Fruit fly (Drosophila melanogaster): Measurements from ENCODE around the gene CG4480.
"Not testable (repeated sequence)": the region's sequence is repeated elsewhere in the genome, so short reads cannot be mapped to it uniquely, and the experiment has no call there.

The CG4480 gene

dm6 chr2L:14871922-14872321 lies at the start of gene CG4480:
Gene CG4480, minus strand, starts transcription at chr2L:14872022.
- TF ChIP-seq Vsx2 (GFP tag; optimal IDR thresholded peaks at IDR 0.05; ENCODE audit: partially characterized antibody) (no peak), h (GFP tag; optimal IDR thresholded peaks at IDR 0.05) (no peak), OdsH (GFP tag; optimal IDR thresholded peaks at IDR 0.05) (no peak), ey (GFP tag; optimal IDR thresholded peaks at IDR 0.05) (no peak), Rel (GFP tag; optimal IDR thresholded peaks at IDR 0.05) (no peak), Rel (tag; optimal IDR thresholded peaks at IDR 0.05) (no peak), psq (GFP tag; optimal IDR thresholded peaks at IDR 0.05) (no peak), CG9705 (GFP tag; optimal IDR thresholded peaks at IDR 0.05) (no peak), lola (GFP tag; optimal IDR thresholded peaks at IDR 0.05) (no peak), Hr78 (GFP tag; optimal IDR thresholded peaks at IDR 0.05) (no peak), dl (GFP tag; optimal IDR thresholded peaks at IDR 0.05; ENCODE audit: insufficient read depth in 1 of 2, partially characterized antibody in 2 of 2) (no peak), brk (GFP tag; optimal IDR thresholded peaks at IDR 0.05) (no peak), sv (GFP tag; optimal IDR thresholded peaks at IDR 0.05) (no peak), fru (GFP tag; optimal IDR thresholded peaks at IDR 0.05) (no peak), br (GFP tag; optimal IDR thresholded peaks at IDR 0.05) (no peak), woc (GFP tag; optimal IDR thresholded peaks at IDR 0.05) (no peak), HLH106 (tag; optimal IDR thresholded peaks at IDR 0.05) (no peak), sage (GFP tag; optimal IDR thresholded peaks at IDR 0.05) (no peak)

dm6 chr2L:14887530-14887929 lies 15.7 kb upstream of the CG4480 start:
- TF ChIP-seq HLH106 (tag; optimal IDR thresholded peaks at IDR 0.05) (no peak), jim (GFP tag; optimal IDR thresholded peaks at IDR 0.05) (no peak), brk (GFP tag; optimal IDR thresholded peaks at IDR 0.05) (no peak), tai (GFP tag; optimal IDR thresholded peaks at IDR 0.05) (no peak), CrebA (GFP tag; optimal IDR thresholded peaks at IDR 0.05; ENCODE audit: borderline replicate concordance) (no peak), dmrt93B (GFP tag; optimal IDR thresholded peaks at IDR 0.05) (no peak), Dif (GFP tag; optimal IDR thresholded peaks at IDR 0.05; ENCODE audit: partially characterized antibody) (no peak), N (GFP tag; optimal IDR thresholded peaks at IDR 0.05) (no peak), psq (GFP tag; optimal IDR thresholded peaks at IDR 0.05) (no peak), h (GFP tag; optimal IDR thresholded peaks at IDR 0.05) (no peak), sv (GFP tag; optimal IDR thresholded peaks at IDR 0.05) (no peak), Sp1 (GFP tag; optimal IDR thresholded peaks at IDR 0.05) (no peak), foxo (GFP tag; optimal IDR thresholded peaks at IDR 0.05) (no peak), ey (GFP tag; optimal IDR thresholded peaks at IDR 0.05) (no peak), Hr83 (GFP tag; optimal IDR thresholded peaks at IDR 0.05; ENCODE audit: poor library complexity, severe bottlenecking) (no peak)

DNA sequence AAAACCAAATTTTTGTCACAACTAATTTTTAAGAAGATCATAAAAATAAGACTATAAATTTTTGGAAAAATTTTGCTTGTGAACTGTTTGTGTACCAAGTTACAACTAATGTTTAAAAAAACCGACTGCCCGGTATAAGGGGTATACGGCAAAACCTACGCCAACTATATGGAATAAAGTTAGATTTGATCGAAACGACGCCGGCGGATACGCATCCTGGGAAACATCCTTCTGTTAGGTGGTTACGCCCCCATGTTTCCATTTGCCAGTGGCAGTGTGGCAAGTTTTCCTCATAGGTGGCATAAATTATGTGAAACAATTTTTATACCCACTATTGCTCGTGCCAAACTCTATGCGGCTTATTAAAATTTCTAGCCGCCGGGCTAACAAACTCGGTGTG lies 11.8 kb upstream of the CG4480 start, which contains the start of gene ProtB:
Gene ProtB (minus strand): TSS at position 101 of the 400 bp plus-strand sequence.
- TF ChIP-seq OdsH (GFP tag; optimal IDR thresholded peaks at IDR 0.05); HLH106 (tag; optimal IDR thresholded peaks at IDR 0.05); Myc (optimal IDR thresholded peaks at IDR 0.05): not testable (repeated sequence)

- TF ChIP-seq h (GFP tag; optimal IDR thresholded peaks at IDR 0.05); sage (GFP tag; optimal IDR thresholded peaks at IDR 0.05); CrebA (GFP tag; optimal IDR thresholded peaks at IDR 0.05; ENCODE audit: borderline replicate concordance): not testable (repeated sequence)
These were observed 9.7 kb upstream of the CG4480 start, which contains the start of gene ProtA for dm6 chr2L:14881552-14881951. Gene ProtA, minus strand, starts transcription at chr2L:14881652.

dm6 chr2L:14876233-14876632 lies 4.4 kb upstream of the CG4480 start, which contains the start of gene CG15278:
Gene CG15278, minus strand, starts transcription at chr2L:14876333.
- TF ChIP-seq dmrt93B (GFP tag; optimal IDR thresholded peaks at IDR 0.05) = no peak
- no peak for TF ChIP-seq dl (GFP tag; optimal IDR thresholded peaks at IDR 0.05; ENCODE audit: insufficient read depth in 1 of 2, partially characterized antibody in 2 of 2)
- no peak for TF ChIP-seq dsf (GFP tag; optimal IDR thresholded peaks at IDR 0.05; ENCODE audit: borderline replicate concordance)
- no peak for TF ChIP-seq OdsH (GFP tag; optimal IDR thresholded peaks at IDR 0.05)

DNA sequence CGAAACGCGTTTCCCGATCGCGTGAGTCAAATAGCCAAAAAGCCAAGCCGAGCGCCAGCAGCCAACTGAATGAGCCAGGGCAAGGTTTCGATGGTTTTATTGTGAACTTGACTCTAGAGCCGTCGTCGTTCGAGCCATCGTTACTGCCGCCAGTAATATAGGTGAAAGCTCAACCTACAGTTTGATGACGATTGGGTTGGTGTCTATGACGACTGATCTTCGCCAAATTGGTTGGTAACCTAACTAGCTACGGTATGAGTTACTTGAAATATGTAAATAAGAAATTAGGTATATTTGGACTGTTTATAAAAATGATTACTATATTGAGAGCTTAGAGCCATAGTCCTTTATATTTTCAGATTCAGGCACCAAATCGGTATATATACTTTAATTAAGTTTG lies 20.1 kb downstream of the CG4480 start, which contains the start of gene CG15279:
Gene CG15279 (minus strand): TSS at position 72 of the 400 bp plus-strand sequence.
- TF ChIP-seq CG9705 (GFP tag; optimal IDR thresholded peaks at IDR 0.05) (no peak), CG32264 (GFP tag; optimal IDR thresholded peaks at IDR 0.05) (no peak), fru (GFP tag; optimal IDR thresholded peaks at IDR 0.05) (peak; percentile 42)

Data from whole organism, wandering third instar larva.